Fruit fly (Drosophila melanogaster) whole organism: Measurements from ENCODE around the gene shep.

ENCODE experiments used
- Dll ChIP-seq: fragments of >200 bp; optimal IDR thresholded peaks from 2 replicates; lab custom pipeline; 2017
- EcR ChIP-seq, 2 experiments: fragments of >200 bp; optimal IDR thresholded peaks; 2 replicates each; lab custom pipeline; 2017; ENCODE audit warnings: missing biosample characterization in 2 of 2, missing genetic modification characterization in 2 of 2, missing genetic modification reagents in 2 of 2
- pan ChIP-seq: fragments of >200 bp; optimal IDR thresholded peaks from 2 replicates; lab custom pipeline; 2017

DNA sequence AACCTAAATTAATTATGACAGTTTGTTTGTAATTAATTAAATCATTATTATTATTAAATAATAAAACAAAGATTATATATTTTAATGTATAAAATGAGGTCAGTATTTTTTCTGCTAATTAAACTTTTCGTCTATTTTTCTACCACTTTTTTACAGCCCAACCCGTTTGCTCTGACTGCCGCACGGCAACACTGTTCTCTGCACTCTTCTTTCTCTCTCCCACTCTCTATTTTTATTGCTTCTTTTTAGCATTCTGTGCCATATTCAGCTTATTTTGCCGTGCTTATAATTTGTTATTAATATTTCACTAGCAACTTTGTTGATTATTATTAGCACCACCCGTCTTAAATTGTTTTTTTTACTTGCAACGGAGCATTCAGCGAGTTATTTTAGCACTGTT, 1.2 kb downstream of the shep start:
- TF ChIP-seq EcR (GFP tag; optimal IDR thresholded peaks at IDR 0.05; lab: Kevin White, UChicago) (no peak), pan (lab: Kevin White, UChicago) (no peak), Dll (lab: Kevin White, UChicago) (no peak)
